Worm (Caenorhabditis elegans): ENCODE measurements around the gene mppb-1.

DNA sequence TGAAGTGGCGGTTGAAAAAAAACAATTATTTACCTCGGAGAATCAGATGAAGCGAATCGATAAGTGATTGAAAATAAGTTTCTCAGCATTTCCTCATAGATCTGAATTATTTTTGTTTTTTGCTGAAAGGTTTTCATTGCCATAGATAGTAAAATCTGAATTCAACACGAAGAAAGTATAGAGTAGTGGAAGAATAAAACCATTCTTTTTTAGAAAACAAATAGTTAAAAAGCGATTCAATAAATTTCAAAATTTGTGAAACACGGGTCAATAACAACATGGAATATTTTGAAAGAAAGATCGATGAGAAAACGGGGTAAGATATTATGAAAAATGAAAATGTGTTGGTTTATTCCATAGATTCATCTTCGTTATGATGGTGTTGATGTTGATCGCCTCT is 19.9 kb downstream of the mppb-1 start, which contains the start of gene mrpl-42:
- TF ChIP-seq nhr-6 (tag; optimal IDR thresholded peaks at IDR 0.05) (no peak), nhr-25 (tag; optimal IDR thresholded peaks at IDR 0.05; ENCODE audit: borderline replicate concordance, insufficient read depth) (no peak), pha-4 (GFP tag; IDR thresholded peaks at IDR 0.05) (no peak), pha-4 (tag; optimal IDR thresholded peaks at IDR 0.05) (no peak), fkh-10 (GFP tag; optimal IDR thresholded peaks at IDR 0.05) (no peak), nhr-10 (tag; optimal IDR thresholded peaks at IDR 0.05) (no peak), zag-1 (tag; optimal IDR thresholded peaks at IDR 0.05) (no peak), Y5F2A.4 (GFP tag; optimal IDR thresholded peaks at IDR 0.05) (no peak), unc-39 (tag; optimal IDR thresholded peaks at IDR 0.05) (no peak), set-16 (GFP tag; IDR thresholded peaks at IDR 0.05) (no peak)
